Worm (Caenorhabditis elegans) whole organism, mixed stage, embryonic: Measurements from ENCODE around the gene gcc-1.

Experiments used
- bed-3 ChIP-seq: fragments of 200-800 bp; sonication (Bioruptor generic); optimal IDR thresholded peaks from 3 replicates; lab custom pipeline; 2018; ENCODE audit warnings: mild to moderate bottlenecking, missing genetic modification characterization, moderate library complexity, missing compliant biosample characterization
- ceh-39 ChIP-seq: fragments of 150-350 bp; optimal IDR thresholded peaks from 2 replicates; lab custom pipeline; 2014; ENCODE audit warnings: missing biosample characterization, missing genetic modification characterization
- lin-13 ChIP-seq: fragments of 150-350 bp; optimal IDR thresholded peaks from 2 replicates; lab custom pipeline; 2014; ENCODE audit warnings: missing biosample characterization, missing genetic modification characterization
- lsy-2 ChIP-seq: fragments of 150-350 bp; optimal IDR thresholded peaks from 2 replicates; lab custom pipeline; 2014; ENCODE audit warnings: missing biosample characterization, missing genetic modification characterization
- mls-2 ChIP-seq: sonication (generic microtip); optimal IDR thresholded peaks from 2 replicates; lab custom pipeline; 2016; ENCODE audit warnings: mild to moderate bottlenecking, missing genetic modification characterization, moderate library complexity, missing compliant biosample characterization
- nhr-2 ChIP-seq: fragments of 150-350 bp; optimal IDR thresholded peaks from 2 replicates; lab custom pipeline; 2014; ENCODE audit warnings: missing biosample characterization, missing genetic modification characterization
- nhr-237 ChIP-seq: fragments of 150-350 bp; optimal IDR thresholded peaks from 2 replicates; lab custom pipeline; 2014; ENCODE audit warnings: missing biosample characterization, missing genetic modification characterization
- nhr-28 ChIP-seq: fragments of 150-350 bp; optimal IDR thresholded peaks from 2 replicates; lab custom pipeline; 2014; ENCODE audit warnings: missing biosample characterization, missing genetic modification characterization
- nhr-76 ChIP-seq: sonication (generic microtip); optimal IDR thresholded peaks from 2 replicates; lab custom pipeline; 2017; ENCODE audit warnings: missing biosample characterization, missing genetic modification characterization
- snpc-4 ChIP-seq: fragments of 150-350 bp; optimal IDR thresholded peaks from 2 replicates; lab custom pipeline; 2014; ENCODE audit warnings: missing biosample characterization, missing genetic modification characterization
- tbx-8 ChIP-seq: fragments of 200-800 bp; sonication (Bioruptor generic); optimal IDR thresholded peaks from 2 replicates; lab custom pipeline; 2018; ENCODE audit warnings: mild to moderate bottlenecking, missing genetic modification characterization, moderate library complexity, missing compliant biosample characterization
- unc-120 ChIP-seq: sonication (generic microtip); optimal IDR thresholded peaks from 2 replicates; lab custom pipeline; 2017; ENCODE audit warnings: missing genetic modification characterization, missing compliant biosample characterization; ENCODE audit not compliant: poor library complexity, severe bottlenecking
- unc-39 ChIP-seq: fragments of 150-350 bp; optimal IDR thresholded peaks from 2 replicates; lab custom pipeline; 2014; ENCODE audit warnings: missing biosample characterization, missing genetic modification characterization
- ztf-11 ChIP-seq: fragments of 150-350 bp; optimal IDR thresholded peaks from 2 replicates; lab custom pipeline; 2014; ENCODE audit warnings: missing biosample characterization, missing genetic modification characterization

ce11 chrX:3181376-3181775, 21.6 kb downstream of the gcc-1 start:
- no peak for TF ChIP-seq bed-3
- no peak for TF ChIP-seq lsy-2 (tag; lab: Kevin White, UChicago)
- no peak for TF ChIP-seq ztf-11 (tag; lab: Kevin White, UChicago)
- TF ChIP-seq tbx-8 (GFP tag; lab: Kevin White, UChicago), result no peak
- TF ChIP-seq mls-2, result no peak
- no peak for TF ChIP-seq lin-13 (tag; lab: Kevin White, UChicago)
- no peak for TF ChIP-seq unc-120 (tag; lab: Kevin White, UChicago)
- TF ChIP-seq ceh-39 (tag; lab: Kevin White, UChicago), result no peak
- no peak for TF ChIP-seq nhr-28 (tag; lab: Kevin White, UChicago)
- no peak for TF ChIP-seq nhr-76
- TF ChIP-seq unc-39, result no peak
- TF ChIP-seq snpc-4 (tag; lab: Kevin White, UChicago), result no peak
- TF ChIP-seq nhr-237 (tag; lab: Kevin White, UChicago), result no peak
- TF ChIP-seq nhr-2 (tag; lab: Kevin White, UChicago), result no peak
